Worm (Caenorhabditis elegans) whole organism, L3 larva: ENCODE measurements around the gene comt-4.

Experiments
- elt-2 ChIP-seq: sonication (generic microtip); optimal IDR thresholded peaks from 2 replicates; lab custom pipeline; 2016; ENCODE audit warnings: missing genetic modification reagents, mild to moderate bottlenecking, missing genetic modification characterization, missing compliant biosample characterization
- fos-1 ChIP-seq: fragments of 150-350 bp; optimal IDR thresholded peaks from 2 replicates; lab custom pipeline; 2014; ENCODE audit warnings: missing biosample characterization, missing genetic modification characterization
- nfya-1 ChIP-seq: sonication (generic microtip); optimal IDR thresholded peaks from 2 replicates; lab custom pipeline; 2017; ENCODE audit warnings: missing genetic modification characterization, mild to moderate bottlenecking, missing compliant biosample characterization, antibody characterized with exemption, moderate library complexity; ENCODE audit not compliant: insufficient read depth
- nhr-11 ChIP-seq: fragments of 150-350 bp; optimal IDR thresholded peaks from 2 replicates; lab custom pipeline; 2014; ENCODE audit warnings: missing biosample characterization, missing genetic modification characterization
- nhr-76 ChIP-seq: fragments of 150-350 bp; sonication (generic microtip); optimal IDR thresholded peaks from 5 replicates; lab custom pipeline; 2014; ENCODE audit warnings: missing biosample characterization, missing genetic modification characterization
- pqm-1 ChIP-seq: fragments of 150-350 bp; optimal IDR thresholded peaks from 2 replicates; lab custom pipeline; 2017; ENCODE audit warnings: missing biosample characterization, missing genetic modification characterization, inconsistent platforms
- skn-1 ChIP-seq: fragments of 150-350 bp; optimal IDR thresholded peaks from 2 replicates; lab custom pipeline; 2014; ENCODE audit warnings: missing biosample characterization, missing genetic modification characterization
- snpc-4 ChIP-seq: fragments of 150-350 bp; optimal IDR thresholded peaks from 2 replicates; lab custom pipeline; 2014; ENCODE audit warnings: missing biosample characterization, missing genetic modification characterization
- tbx-2 ChIP-seq: sonication (generic microtip); optimal IDR thresholded peaks from 2 replicates; lab custom pipeline; 2016; ENCODE audit warnings: mild to moderate bottlenecking, missing genetic modification characterization, missing compliant biosample characterization
- ztf-11 ChIP-seq: fragments of 150-350 bp; optimal IDR thresholded peaks from 2 replicates; lab custom pipeline; 2014; ENCODE audit warnings: missing biosample characterization, missing genetic modification characterization

- TF ChIP-seq nhr-76 (tag; lab: Kevin White, UChicago) (no peak), snpc-4 (tag; lab: Kevin White, UChicago) (no peak), ztf-11 (no peak), pqm-1 (tag; lab: Kevin White, UChicago) (no peak), fos-1 (tag; lab: Kevin White, UChicago) (no peak), nhr-11 (tag; lab: Kevin White, UChicago) (no peak), tbx-2 (no peak), skn-1 (tag; lab: Kevin White, UChicago) (no peak), nfya-1 (no peak), elt-2 (tag; lab: Kevin White, UChicago) (no peak)
Observed at ce11 chrV:2051507-2051906, 1.5 kb upstream of the comt-4 start, which contains the start of gene Y40B10A.11.
